Worm (Caenorhabditis elegans) whole organism, L1 larva: ENCODE data around the gene F58D2.2.
A peak's percentile ranks its signal among the peaks of the same experiment; 100 is the strongest.

Experiments
- C16A3.4 ChIP-seq: fragments of 150-350 bp; optimal IDR thresholded peaks from 2 replicates; lab custom pipeline; 2014; ENCODE audit warnings: missing biosample characterization, missing genetic modification characterization
- alr-1 ChIP-seq: fragments of 200-800 bp; sonication (Bioruptor generic); optimal IDR thresholded peaks from 2 replicates; lab custom pipeline; 2018; ENCODE audit warnings: borderline replicate concordance, mild to moderate bottlenecking, missing genetic modification characterization, missing compliant biosample characterization
- aly-2 ChIP-seq: fragments of 150-350 bp; optimal IDR thresholded peaks from 2 replicates; lab custom pipeline; 2014; ENCODE audit warnings: missing biosample characterization, missing genetic modification characterization
- ama-1 ChIP-seq: fragments of 150-350 bp; optimal IDR thresholded peaks from 2 replicates; lab custom pipeline; 2014
- ceh-8 ChIP-seq: fragments of 200-800 bp; sonication (Bioruptor generic); optimal IDR thresholded peaks from 2 replicates; lab custom pipeline; 2018; ENCODE audit warnings: mild to moderate bottlenecking, missing genetic modification characterization, moderate library complexity, missing compliant biosample characterization
- ceh-88 ChIP-seq: fragments of 200-800 bp; sonication (Bioruptor generic); IDR thresholded peaks from 2 replicates; pipeline ENCODE4 v1.3.6; 2022; ENCODE audit warnings: missing genetic modification characterization, missing compliant biosample characterization
- ceh-90 ChIP-seq: sonication (generic microtip); optimal IDR thresholded peaks from 2 replicates; lab custom pipeline; 2016; ENCODE audit warnings: missing genetic modification characterization, missing compliant biosample characterization
- dsc-1 ChIP-seq: sonication (generic microtip); optimal IDR thresholded peaks from 2 replicates; lab custom pipeline; 2016; ENCODE audit warnings: mild to moderate bottlenecking, missing genetic modification characterization, missing compliant biosample characterization
- efl-1 ChIP-seq, 4 experiments: fragments of 150-350 bp; optimal IDR thresholded peaks in 3 of 4; peaks in 1 of 4; 1 replicate in 1 of 4; 2 replicates in 3 of 4; lab custom pipeline; 2014; ENCODE audit warnings: missing biosample characterization in 2 of 4, missing genetic modification characterization in 2 of 4, missing genetic modification reagents in 2 of 4
- elt-3 ChIP-seq, 6 experiments: fragments of 150-350 bp in 1 of 6; sonication (generic microtip); optimal IDR thresholded peaks; 2 replicates each; lab custom pipeline; 2017 to 2018; ENCODE audit warnings: missing biosample characterization in 6 of 6, missing genetic modification characterization in 6 of 6, inconsistent platforms in 1 of 6
- ets-5 ChIP-seq: fragments of 200-800 bp; sonication (Bioruptor generic); IDR thresholded peaks from 2 replicates; pipeline ENCODE4 v1.3.6; 2022; ENCODE audit warnings: missing genetic modification characterization, missing compliant biosample characterization
- hlh-4 ChIP-seq: sonication (generic microtip); optimal IDR thresholded peaks from 2 replicates; lab custom pipeline; 2016; ENCODE audit warnings: mild to moderate bottlenecking, missing genetic modification characterization, missing compliant biosample characterization
- irx-1 ChIP-seq: sonication (generic microtip); optimal IDR thresholded peaks from 2 replicates; lab custom pipeline; 2016; ENCODE audit warnings: missing genetic modification characterization, missing compliant biosample characterization
- isw-1 ChIP-seq: fragments of 200-800 bp; sonication (Bioruptor generic); IDR thresholded peaks from 2 replicates; pipeline ENCODE4 v1.3.6; 2022; ENCODE audit warnings: missing genetic modification characterization, missing compliant biosample characterization
- lin-14 ChIP-seq: fragments of 200-800 bp; sonication (Bioruptor generic); optimal IDR thresholded peaks from 2 replicates; lab custom pipeline; 2018; ENCODE audit warnings: mild to moderate bottlenecking, missing genetic modification characterization, moderate library complexity, missing compliant biosample characterization
- lin-15B ChIP-seq: fragments of 150-350 bp; sonication (generic microtip); optimal IDR thresholded peaks from 3 replicates; lab custom pipeline; 2014; ENCODE audit warnings: missing biosample characterization, missing genetic modification characterization
- lin-35 ChIP-seq, 2 experiments: fragments of 150-350 bp; optimal IDR thresholded peaks; 2 replicates each; lab custom pipeline; 2014; ENCODE audit warnings: missing biosample characterization in 2 of 2, missing genetic modification characterization in 2 of 2, missing genetic modification reagents in 2 of 2
- lsy-2 ChIP-seq, 2 experiments: fragments of 150-350 bp; optimal IDR thresholded peaks; 2 replicates each; lab custom pipeline; 2014; ENCODE audit warnings: missing biosample characterization in 2 of 2, missing genetic modification characterization in 2 of 2
- mdl-1 ChIP-seq, 2 experiments: fragments of 150-350 bp; optimal IDR thresholded peaks; 2 replicates each; lab custom pipeline; 2014 to 2017; ENCODE audit warnings: missing biosample characterization in 2 of 2, missing genetic modification characterization in 2 of 2, inconsistent platforms in 1 of 2
- nhr-19 ChIP-seq: fragments of 200-800 bp; sonication (Bioruptor generic); conservative IDR thresholded peaks from 2 replicates; pipeline ENCODE4 v1.3.6; 2022; ENCODE audit warnings: missing genetic modification characterization, missing compliant biosample characterization
- nhr-20 ChIP-seq: sonication (generic microtip); optimal IDR thresholded peaks from 2 replicates; lab custom pipeline; 2016; ENCODE audit warnings: mild to moderate bottlenecking, missing genetic modification characterization, missing compliant biosample characterization
- nhr-47 ChIP-seq: sonication (generic microtip); optimal IDR thresholded peaks from 2 replicates; lab custom pipeline; 2016; ENCODE audit warnings: mild to moderate bottlenecking, missing genetic modification characterization, moderate library complexity, missing compliant biosample characterization
- nhr-71 ChIP-seq: sonication (generic microtip); optimal IDR thresholded peaks from 2 replicates; lab custom pipeline; 2016; ENCODE audit warnings: mild to moderate bottlenecking, missing genetic modification characterization, moderate library complexity, missing compliant biosample characterization
- nhr-77 ChIP-seq: fragments of 150-350 bp; optimal IDR thresholded peaks from 2 replicates; lab custom pipeline; 2014; ENCODE audit warnings: missing biosample characterization, missing genetic modification characterization
- nhr-84 ChIP-seq: sonication (generic microtip); optimal IDR thresholded peaks from 2 replicates; lab custom pipeline; 2017; ENCODE audit warnings: missing biosample characterization, missing genetic modification characterization
- nhr-85 ChIP-seq: sonication (generic microtip); peaks from one replicate; lab custom pipeline; 2016; ENCODE audit warnings: missing genetic modification characterization, inconsistent platforms, missing compliant biosample characterization
- nhr-90 ChIP-seq: sonication (generic microtip); optimal IDR thresholded peaks from 2 replicates; lab custom pipeline; 2016; ENCODE audit warnings: mild to moderate bottlenecking, missing genetic modification characterization, missing compliant biosample characterization; ENCODE audit not compliant: poor library complexity
- pag-3 ChIP-seq: sonication (generic microtip); optimal IDR thresholded peaks from 2 replicates; lab custom pipeline; 2017; ENCODE audit warnings: missing genetic modification characterization, mild to moderate bottlenecking, missing compliant biosample characterization, antibody characterized with exemption, borderline replicate concordance; ENCODE audit not compliant: insufficient read depth
- rnt-1 ChIP-seq: sonication (generic microtip); optimal IDR thresholded peaks from 2 replicates; lab custom pipeline; 2016; ENCODE audit warnings: mild to moderate bottlenecking, missing genetic modification characterization, moderate library complexity, missing compliant biosample characterization
- snu-23 ChIP-seq: sonication (generic microtip); optimal IDR thresholded peaks from 2 replicates; lab custom pipeline; 2016; ENCODE audit warnings: missing genetic modification characterization, missing compliant biosample characterization
- swsn-7 ChIP-seq: sonication (generic microtip); optimal IDR thresholded peaks from 2 replicates; lab custom pipeline; 2016; ENCODE audit warnings: missing genetic modification characterization, missing compliant biosample characterization
- tbx-2 ChIP-seq: sonication (generic microtip); optimal IDR thresholded peaks from 2 replicates; lab custom pipeline; 2016; ENCODE audit warnings: missing genetic modification characterization, missing compliant biosample characterization
- unc-130 ChIP-seq: fragments of 150-350 bp; optimal IDR thresholded peaks from 2 replicates; lab custom pipeline; 2017; ENCODE audit warnings: missing biosample characterization, missing genetic modification characterization, inconsistent platforms
- unc-62 ChIP-seq: fragments of 150-350 bp; optimal IDR thresholded peaks from 2 replicates; lab custom pipeline; 2014; ENCODE audit warnings: missing biosample characterization, missing genetic modification reagents, missing genetic modification characterization
- zip-4 ChIP-seq: fragments of 200-800 bp; sonication (Bioruptor generic); optimal IDR thresholded peaks from 2 replicates; lab custom pipeline; 2018; ENCODE audit warnings: mild to moderate bottlenecking, missing genetic modification characterization, moderate library complexity, missing compliant biosample characterization

The F58D2.2 gene

DNA sequence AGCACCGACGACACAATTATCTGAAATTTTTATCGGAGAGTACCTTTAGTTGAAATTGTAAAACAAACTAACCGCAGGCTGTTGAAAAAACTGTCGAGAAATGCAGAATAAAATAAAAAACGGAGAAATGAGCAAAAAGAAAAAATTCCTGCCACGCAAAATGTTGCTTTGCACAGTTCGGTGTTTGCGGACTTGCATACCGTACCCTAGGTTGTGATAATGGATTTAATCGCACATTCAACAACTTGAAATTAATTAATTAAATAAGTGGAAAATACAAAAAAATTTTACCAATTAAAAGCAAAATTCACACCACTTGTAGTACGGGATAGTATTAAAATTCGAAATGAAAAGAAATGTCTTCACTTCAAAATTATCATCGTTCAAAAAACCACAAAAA lies 41.8 kb downstream of the F58D2.2 start (continued):
- TF ChIP-seq lin-14 (GFP tag; lab: Kevin White, UChicago) (no peak), nhr-47 (tag; lab: Kevin White, UChicago) (peak; percentile 1), unc-130 (tag; lab: Kevin White, UChicago) (peak; percentile 79), mdl-1 (tag; optimal IDR thresholded peaks at IDR 0.05; lab: Kevin White, UChicago) (no peak)
- TF ChIP-seq, all 84 proteins: peak for 17

DNA sequence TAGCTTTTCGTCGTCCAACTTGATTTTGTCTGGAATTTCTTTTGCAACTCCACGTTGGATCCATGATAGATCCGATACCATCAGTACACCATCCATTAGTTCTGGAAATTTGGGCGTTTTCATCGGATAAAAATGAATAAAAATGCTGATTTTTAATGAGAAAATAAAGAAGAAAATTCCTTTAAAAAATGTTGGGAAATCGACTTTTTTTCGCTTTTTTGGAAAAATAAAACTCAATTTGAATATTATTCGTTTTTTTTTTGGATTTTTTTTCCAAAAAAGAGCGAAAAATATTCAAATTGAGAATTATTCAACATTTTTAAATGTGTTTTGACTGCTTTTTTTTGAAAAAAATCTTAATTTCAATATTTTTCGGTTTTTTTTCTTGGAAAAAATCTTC lies 46.9 kb downstream of the F58D2.2 start, which contains the start of gene pwp-1:
Gene pwp-1 (minus strand): TSS at position 101 of the 400 bp plus-strand sequence.
- TF ChIP-seq C16A3.4 (tag; lab: Kevin White, UChicago) (no peak), unc-62 (no peak)

DNA sequence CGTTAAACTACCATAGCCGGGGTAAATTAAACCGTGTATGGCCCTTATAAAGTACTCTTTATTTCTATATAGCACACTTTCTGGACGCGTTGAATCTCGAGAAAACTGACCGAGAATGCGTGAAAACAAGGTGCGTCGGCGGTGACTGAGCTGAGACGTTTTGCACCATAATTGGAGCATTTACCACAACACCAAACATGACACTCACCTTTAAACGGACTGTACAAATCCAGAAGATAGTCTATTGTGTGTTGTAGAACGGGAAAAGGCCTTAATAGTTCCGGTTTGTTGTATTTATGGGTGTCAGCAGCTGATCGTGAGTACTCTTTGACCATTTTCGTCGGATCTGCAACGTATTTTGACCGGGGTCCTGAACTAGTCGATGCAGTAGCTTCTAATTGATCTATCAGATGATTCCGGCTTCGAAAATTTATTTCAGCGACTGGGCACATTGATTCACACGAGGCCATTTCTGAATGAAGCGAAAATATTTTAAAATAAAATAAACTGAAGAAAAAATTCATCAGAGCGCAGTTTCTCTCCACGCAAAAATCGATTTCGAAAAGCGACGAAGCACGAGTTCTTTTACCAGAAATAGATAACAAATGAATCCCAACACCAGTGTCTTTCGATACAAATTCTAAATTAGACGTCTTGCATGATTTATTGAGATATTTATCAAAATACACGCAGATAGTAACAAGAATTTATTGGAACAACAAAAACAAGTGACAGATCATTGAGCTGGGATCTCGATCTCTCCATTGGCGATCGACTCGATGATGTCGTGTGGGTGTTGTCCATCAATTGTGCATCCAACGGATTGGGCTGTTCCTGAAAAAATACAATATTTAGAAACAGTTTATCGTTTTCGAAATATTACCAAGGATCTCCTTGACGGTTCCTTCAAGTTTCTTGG lies 49.6 kb downstream of the F58D2.2 start, which contains the start of gene tag-115:
Gene tag-115 (minus strand): TSS at position 472 of the 919 bp plus-strand sequence.
- TF ChIP-seq ceh-90 (no peak), snu-23 (no peak), swsn-7 (tag; lab: Kevin White, UChicago) (peak; percentile 18), ceh-8 (GFP tag; lab: Kevin White, UChicago) (no peak), ceh-88 (GFP tag; lab: Robert Waterston, UW) (no peak), lin-15B (no peak), lsy-2 (tag; optimal IDR thresholded peaks at IDR 0.05; lab: Kevin White, UChicago) (peak; percentile 12 to 64), nhr-84 (tag; lab: Kevin White, UChicago) (no peak), nhr-20 (no peak), mdl-1 (tag; optimal IDR thresholded peaks at IDR 0.05; lab: Kevin White, UChicago) (no peak), nhr-77 (tag; lab: Kevin White, UChicago) (no peak), unc-130 (tag; lab: Kevin White, UChicago) (no peak), nhr-71 (tag; lab: Kevin White, UChicago) (peak; percentile 43), dsc-1 (tag; lab: Kevin White, UChicago) (no peak), pag-3 (no peak), nhr-85 (tag; lab: Kevin White, UChicago) (peak; percentile 37), zip-4 (GFP tag; lab: Kevin White, UChicago) (no peak), nhr-90 (tag; lab: Kevin White, UChicago) (peak; percentile 10), nhr-19 (no peak), alr-1 (tag; lab: Kevin White, UChicago) (no peak), hlh-4 (tag; lab: Kevin White, UChicago) (no peak), nhr-47 (tag; lab: Kevin White, UChicago) (peak; percentile 37), ama-1 (peak; percentile 57), irx-1 (tag; lab: Kevin White, UChicago) (no peak), rnt-1 (tag; lab: Kevin White, UChicago) (peak; percentile 9), isw-1 (GFP tag; lab: Robert Waterston, UW) (no peak), aly-2 (peak; percentile 21), tbx-2 (tag; lab: Kevin White, UChicago) (no peak), ets-5 (GFP tag; lab: Robert Waterston, UW) (no peak), elt-3 (tag; optimal IDR thresholded peaks at IDR 0.05; lab: Kevin White, UChicago) (no peak), efl-1 (optimal IDR thresholded peaks at IDR 0.05; lab: Kevin White, UChicago) (peak; percentile 8 to 17), efl-1 (GFP tag; optimal IDR thresholded peaks at IDR 0.05 in 1 of 2; lab: Kevin White, UChicago) (no peak), lin-35 (GFP tag; optimal IDR thresholded peaks at IDR 0.05; lab: Kevin White, UChicago) (peak in 1 of 2 experiments; percentile 50)
